Worm (Caenorhabditis elegans): ENCODE results near the gene F59B10.4.

The F59B10.4 gene

DNA sequence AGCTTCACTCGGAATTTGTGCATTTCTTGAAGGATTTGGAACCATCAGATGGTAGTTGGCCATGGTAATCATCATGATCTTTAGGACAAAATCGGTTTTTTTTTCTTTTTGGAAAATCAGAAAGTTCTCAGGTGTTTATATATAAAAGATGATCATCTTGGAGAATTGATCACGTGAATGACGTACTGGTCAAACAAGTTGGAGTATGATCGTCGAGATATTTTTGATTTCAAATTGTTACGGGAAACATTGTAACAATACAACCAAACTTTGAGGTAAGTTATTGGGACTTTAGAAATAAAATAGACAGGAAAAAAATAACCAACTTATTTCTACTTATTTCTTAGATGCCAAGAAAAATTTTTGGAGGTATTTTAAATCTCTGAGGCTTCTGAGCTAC is at the start of gene F59B10.4:
TSS of gene F59B10.4 (minus strand) at position 101 of the 400 bp plus-strand sequence.
- TF ChIP-seq let-526 (GFP tag; IDR thresholded peaks at IDR 0.05): no peak

DNA sequence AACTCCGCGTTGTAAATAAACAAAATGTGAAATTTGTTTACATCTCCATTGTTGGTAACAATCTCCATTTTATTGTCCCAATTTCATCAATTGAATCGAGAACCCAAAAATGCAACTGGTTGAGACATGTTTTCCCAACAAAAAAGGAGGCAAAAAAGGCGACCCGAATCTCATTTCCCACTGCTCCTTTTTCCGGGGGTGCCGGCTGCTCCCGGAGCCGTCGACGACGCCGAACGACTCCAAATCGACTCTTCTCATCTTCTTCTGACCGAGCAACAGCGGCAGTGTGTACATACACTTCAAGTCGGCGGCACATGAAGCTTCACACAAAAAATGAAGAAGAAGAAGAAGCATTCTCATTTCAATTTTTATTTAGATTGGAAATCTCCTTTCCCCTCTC is 47.5 kb upstream of the F59B10.4 start:
- no peak for TF ChIP-seq mxl-1 (tag; optimal IDR thresholded peaks at IDR 0.05)
- TF ChIP-seq rcor-1 (GFP tag; IDR thresholded peaks at IDR 0.05): no peak
- TF ChIP-seq attf-5 (GFP tag; optimal IDR thresholded peaks at IDR 0.05): no peak
- no peak for TF ChIP-seq K12H6.12 (tag; optimal IDR thresholded peaks at IDR 0.05)
- no peak for TF ChIP-seq D2030.7 (GFP tag; IDR thresholded peaks at IDR 0.05)
- TF ChIP-seq zfh-2 (GFP tag; conservative IDR thresholded peaks at IDR 0.05): peak; percentile 59

DNA sequence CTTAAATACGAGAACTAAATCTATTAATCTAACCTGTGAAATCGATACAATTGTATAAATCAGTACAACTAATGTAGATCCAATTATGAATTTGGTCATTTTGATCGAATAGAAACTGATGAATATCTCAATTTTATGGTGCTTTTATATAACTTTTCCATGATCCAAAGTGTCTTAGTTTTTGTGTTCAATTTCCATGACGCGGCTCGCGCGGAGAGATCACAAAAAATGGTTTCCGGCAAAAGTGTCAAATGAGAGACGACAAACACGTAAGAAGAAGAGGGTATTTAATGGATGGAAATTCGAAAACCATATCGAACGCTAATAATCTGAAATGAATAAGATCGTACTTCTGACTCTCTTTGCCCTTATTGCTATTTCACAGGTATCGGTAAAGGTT is 45.7 kb upstream of the F59B10.4 start, which contains the start of the genes C06A1.6 and C06A1.7:
TSS of gene C06A1.6 (minus strand) at position 101 of the 400 bp plus-strand sequence.
TSS of gene C06A1.7 (plus strand) at position 314 of the 400 bp plus-strand sequence.
- TF ChIP-seq madf-3 (GFP tag; IDR thresholded peaks at IDR 0.05) (no peak), aptf-2 (GFP tag; conservative IDR thresholded peaks at IDR 0.05) (no peak), aptf-3 (GFP tag; IDR thresholded peaks at IDR 0.05) (no peak), D2030.7 (GFP tag; IDR thresholded peaks at IDR 0.05) (no peak), madf-6 (GFP tag; IDR thresholded peaks at IDR 0.05) (no peak), lin-54 (GFP tag; optimal IDR thresholded peaks at IDR 0.05) (no peak), B0336.3 (GFP tag; IDR thresholded peaks at IDR 0.05) (no peak), tbx-9 (tag; optimal IDR thresholded peaks at IDR 0.05; ENCODE audit: borderline replicate concordance) (no peak), pha-4 (tag; optimal IDR thresholded peaks at IDR 0.05) (no peak), lir-1 (GFP tag; conservative IDR thresholded peaks at IDR 0.05) (no peak), bed-1 (GFP tag; IDR thresholded peaks at IDR 0.05) (no peak), mel-28 (tag; optimal IDR thresholded peaks at IDR 0.05; ENCODE audit: borderline replicate concordance) (no peak)

DNA sequence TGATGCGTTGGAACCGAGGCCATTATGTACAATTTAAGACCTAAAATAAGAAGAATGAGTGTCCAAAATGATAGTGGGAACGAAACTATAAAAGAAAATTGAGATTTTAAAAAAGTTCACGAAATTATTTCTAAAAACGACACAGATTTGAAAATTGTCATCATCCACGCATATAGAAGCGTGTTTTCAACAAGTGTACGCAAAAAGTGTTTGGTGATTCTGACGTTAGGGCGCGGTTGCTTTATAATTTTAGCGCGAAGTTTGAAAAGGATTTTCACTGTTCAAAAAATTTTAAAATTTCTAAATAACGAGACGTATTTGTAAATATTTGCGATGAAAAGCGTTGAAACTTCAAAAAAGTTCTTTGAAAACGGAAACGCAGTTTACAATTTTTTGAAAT is 44.5 kb upstream of the F59B10.4 start, which contains the start of gene cdc-48.1:
TSS of gene cdc-48.1 (minus strand) at position 40 of the 400 bp plus-strand sequence.
- peak; percentile 100 for TF ChIP-seq mcd-1 (GFP tag; IDR thresholded peaks at IDR 0.05)
- TF ChIP-seq F57A8.1 (GFP tag; optimal IDR thresholded peaks at IDR 0.05): peak; percentile 84
- peak; percentile 98 for TF ChIP-seq F52B5.7 (tag; optimal IDR thresholded peaks at IDR 0.05)
- TF ChIP-seq D2030.7 (GFP tag; IDR thresholded peaks at IDR 0.05): peak; percentile 99
- peak; percentile 99 for TF ChIP-seq chd-7 (tag; optimal IDR thresholded peaks at IDR 0.05)
- TF ChIP-seq hmg-1.2 (GFP tag; IDR thresholded peaks at IDR 0.05): peak; percentile 94
- TF ChIP-seq egl-18 (GFP tag; IDR thresholded peaks at IDR 0.05): peak; percentile 99
- peak; percentile 100 for TF ChIP-seq Y53G8AR.9 (GFP tag; conservative IDR thresholded peaks at IDR 0.05)
- TF ChIP-seq K11D2.4 (GFP tag; IDR thresholded peaks at IDR 0.05): peak; percentile 100
- no peak for TF ChIP-seq hlh-26 (GFP tag; conservative IDR thresholded peaks at IDR 0.05)
- peak; percentile 95 for TF ChIP-seq lin-26 (GFP tag; IDR thresholded peaks at IDR 0.05)
- peak; percentile 99 for TF ChIP-seq rcor-1 (GFP tag; IDR thresholded peaks at IDR 0.05)
- peak; percentile 100 for TF ChIP-seq ceh-27 (GFP tag; optimal IDR thresholded peaks at IDR 0.05)
- TF ChIP-seq ceh-40 (GFP tag; IDR thresholded peaks at IDR 0.05): peak; percentile 94
- peak; percentile 86 to 87 for TF ChIP-seq rec-8 (tag; optimal IDR thresholded peaks at IDR 0.05)
- peak; percentile 90 for TF ChIP-seq aptf-2 (GFP tag; conservative IDR thresholded peaks at IDR 0.05)
- TF ChIP-seq T07F8.4 (tag; optimal IDR thresholded peaks at IDR 0.05): peak; percentile 90
- TF ChIP-seq B0019.2 (GFP tag; conservative IDR thresholded peaks at IDR 0.05): peak; percentile 98
- peak; percentile 91; the same call in 1 of the 2 replicates for TF ChIP-seq cebp-2 (GFP tag; IDR thresholded peaks at IDR 0.05)
- TF ChIP-seq cebp-1 (GFP tag; IDR thresholded peaks at IDR 0.05): peak; percentile 94
- peak; percentile 98 for TF ChIP-seq cebp-1 (tag; optimal IDR thresholded peaks at IDR 0.05)
- peak; percentile 59 for TF ChIP-seq fkh-3 (tag; optimal IDR thresholded peaks at IDR 0.05)
- TF ChIP-seq pbrm-1 (GFP tag; IDR thresholded peaks at IDR 0.05): peak; percentile 100
- TF ChIP-seq F33H1.4 (GFP tag; IDR thresholded peaks at IDR 0.05): peak; percentile 96
- peak; percentile 95 for TF ChIP-seq B0035.1 (tag; optimal IDR thresholded peaks at IDR 0.05)
- peak; percentile 98 for TF ChIP-seq egl-44 (GFP tag; IDR thresholded peaks at IDR 0.05)
- peak; percentile 98 for TF ChIP-seq F37B4.10 (GFP tag; IDR thresholded peaks at IDR 0.05)
- peak; percentile 93 for TF ChIP-seq F57C9.4 (tag; optimal IDR thresholded peaks at IDR 0.05)
- TF ChIP-seq nhr-27 (tag; optimal IDR thresholded peaks at IDR 0.05): peak; percentile 85
